Fruit fly (Drosophila melanogaster) whole organism, embryonic: ENCODE results near the gene Enoph.

Experiments used
- CG11456 ChIP-seq: fragments of 200-800 bp; sonication (Bioruptor generic); IDR thresholded peaks from 3 replicates; pipeline ENCODE4 v1.3.6; 2022; ENCODE audit warnings: missing biosample characterization, missing genetic modification characterization
- CG11696 ChIP-seq: fragments of 200-800 bp; sonication (Bioruptor generic); IDR thresholded peaks from 2 replicates; pipeline ENCODE4 v1.3.6; 2022; ENCODE audit warnings: missing biosample characterization, missing genetic modification characterization
- CG12104 ChIP-seq: fragments of 200-800 bp; sonication (Bioruptor generic); optimal IDR thresholded peaks from 3 replicates; lab custom pipeline; 2016; ENCODE audit warnings: missing biosample characterization, missing genetic modification characterization
- CG12155 ChIP-seq: fragments of 200-800 bp; sonication (Bioruptor generic); optimal IDR thresholded peaks from 3 replicates; lab custom pipeline; 2016; ENCODE audit warnings: missing biosample characterization, missing genetic modification characterization
- CG12391 ChIP-seq: fragments of 200-800 bp; sonication (Bioruptor generic); optimal IDR thresholded peaks from 3 replicates; lab custom pipeline; 2018; ENCODE audit warnings: missing biosample characterization, mild to moderate bottlenecking, missing genetic modification characterization, moderate library complexity
- CG14050 ChIP-seq: fragments of 200-800 bp; sonication (Bioruptor generic); IDR thresholded peaks from 3 replicates; pipeline ENCODE4 v1.3.6; 2022; ENCODE audit warnings: missing biosample characterization, missing genetic modification characterization
- CG1647 ChIP-seq: fragments of 200-800 bp; sonication (Bioruptor generic); optimal IDR thresholded peaks from 3 replicates; lab custom pipeline; 2016; ENCODE audit warnings: missing biosample characterization, missing genetic modification characterization
- CG16863 ChIP-seq: fragments of 200-800 bp; sonication (Bioruptor generic); optimal IDR thresholded peaks from 3 replicates; lab custom pipeline; 2016; ENCODE audit warnings: missing biosample characterization, missing genetic modification characterization
- CG17802 ChIP-seq: fragments of 200-800 bp; sonication (Bioruptor generic); optimal IDR thresholded peaks from 2 replicates; lab custom pipeline; 2018; ENCODE audit warnings: missing biosample characterization, mild to moderate bottlenecking, missing genetic modification characterization, moderate library complexity
- CG18011 ChIP-seq: fragments of 200-800 bp; sonication (Bioruptor generic); optimal IDR thresholded peaks from 2 replicates; lab custom pipeline; 2017; ENCODE audit warnings: missing biosample characterization, missing genetic modification characterization, mild to moderate bottlenecking, moderate library complexity, missing genotype
- CG2116 ChIP-seq: fragments of 200-800 bp; sonication (Bioruptor generic); optimal IDR thresholded peaks from 3 replicates; lab custom pipeline; 2018; ENCODE audit warnings: missing biosample characterization, mild to moderate bottlenecking, missing genetic modification characterization
- CG2120 ChIP-seq: fragments of 200-800 bp; sonication (Bioruptor generic); optimal IDR thresholded peaks from 3 replicates; lab custom pipeline; 2016; ENCODE audit warnings: missing biosample characterization, missing genetic modification characterization
- CG33213 ChIP-seq: fragments of 200-800 bp; sonication (Bioruptor generic); optimal IDR thresholded peaks from 3 replicates; lab custom pipeline; 2016; ENCODE audit warnings: missing biosample characterization, missing genetic modification characterization
- CG34422 ChIP-seq: fragments of 200-800 bp; sonication (Bioruptor generic); IDR thresholded peaks from 3 replicates; pipeline ENCODE4 v1.3.6; 2022; ENCODE audit warnings: missing biosample characterization, missing genetic modification characterization
- CG5953 ChIP-seq: fragments of 200-800 bp; sonication (Bioruptor generic); IDR thresholded peaks from 2 replicates; pipeline ENCODE4 v1.3.6; 2022; ENCODE audit warnings: missing biosample characterization, missing genetic modification characterization
- CG6654 ChIP-seq: fragments of 200-800 bp; sonication (Bioruptor generic); optimal IDR thresholded peaks from 2 replicates; lab custom pipeline; 2017; ENCODE audit warnings: missing biosample characterization, mild to moderate bottlenecking, missing genetic modification characterization
- CG7556 ChIP-seq: fragments of 200-800 bp; sonication (Bioruptor generic); optimal IDR thresholded peaks from 2 replicates; lab custom pipeline; 2017; ENCODE audit warnings: missing biosample characterization, mild to moderate bottlenecking, missing genetic modification characterization
- CG7745 ChIP-seq: fragments of 200-800 bp; sonication (Bioruptor generic); optimal IDR thresholded peaks from 2 replicates; lab custom pipeline; 2018; ENCODE audit warnings: missing biosample characterization, mild to moderate bottlenecking, missing genetic modification characterization, moderate library complexity
- CG7928 ChIP-seq: fragments of 200-800 bp; sonication (Bioruptor generic); optimal IDR thresholded peaks from 2 replicates; lab custom pipeline; 2017; ENCODE audit warnings: missing biosample characterization, mild to moderate bottlenecking, missing genetic modification characterization
- CG8388 ChIP-seq: fragments of 200-800 bp; sonication (Bioruptor generic); optimal IDR thresholded peaks from 2 replicates; lab custom pipeline; 2019; ENCODE audit warnings: missing biosample characterization, mild to moderate bottlenecking, missing genetic modification characterization, moderate library complexity
- CG8765 ChIP-seq: fragments of 200-800 bp; sonication (Bioruptor generic); IDR thresholded peaks from 2 replicates; pipeline ENCODE4 v1.3.6; 2022; ENCODE audit warnings: missing biosample characterization, missing genetic modification characterization
- HHEX ChIP-seq: fragments of 200-800 bp; sonication (Bioruptor generic); optimal IDR thresholded peaks from 3 replicates; lab custom pipeline; 2017; ENCODE audit warnings: missing biosample characterization, mild to moderate bottlenecking, missing genetic modification characterization, missing genetic modification reagents
- HLH3B ChIP-seq: fragments of 200-800 bp; sonication (Bioruptor generic); IDR thresholded peaks from 2 replicates; pipeline ENCODE4 v1.3.6; 2022; ENCODE audit warnings: missing biosample characterization, missing genetic modification characterization
- HmgZ ChIP-seq: fragments of 200-800 bp; sonication (Bioruptor generic); optimal IDR thresholded peaks from 2 replicates; lab custom pipeline; 2018; ENCODE audit warnings: missing biosample characterization, mild to moderate bottlenecking, missing genetic modification characterization
- Hr78 ChIP-seq, 2 experiments: fragments of 200-800 bp in 1 of 2; fragments of >200 bp in 1 of 2; sonication (Bioruptor generic) in 1 of 2; optimal IDR thresholded peaks; 2 replicates each; lab custom pipeline; 2017 to 2019; ENCODE audit warnings: missing biosample characterization in 2 of 2, missing genetic modification characterization in 2 of 2, mild to moderate bottlenecking in 1 of 2, moderate library complexity in 1 of 2
- Kr ChIP-seq: fragments of 200-800 bp; sonication (Bioruptor generic); optimal IDR thresholded peaks from 2 replicates; lab custom pipeline; 2017; ENCODE audit warnings: missing biosample characterization, mild to moderate bottlenecking, missing genetic modification characterization
- MBD-R2 ChIP-seq: fragments of 200-800 bp; sonication (Bioruptor generic); IDR thresholded peaks from 2 replicates; pipeline ENCODE4 v1.3.6; 2022; ENCODE audit warnings: missing biosample characterization, missing genetic modification characterization
- NC2α ChIP-seq: fragments of 200-800 bp; sonication (Bioruptor generic); optimal IDR thresholded peaks from 2 replicates; lab custom pipeline; 2016; ENCODE audit warnings: missing biosample characterization, missing genetic modification characterization
- NC2β ChIP-seq: fragments of 200-800 bp; sonication (Bioruptor generic); optimal IDR thresholded peaks from 2 replicates; lab custom pipeline; 2016; ENCODE audit warnings: missing biosample characterization, missing genetic modification characterization
- Nf-YA ChIP-seq: fragments of 200-800 bp; sonication (Bioruptor generic); IDR thresholded peaks from 2 replicates; pipeline ENCODE4 v1.3.6; 2022; ENCODE audit warnings: missing biosample characterization, missing genetic modification characterization
- Ravus ChIP-seq: fragments of 200-800 bp; sonication (Bioruptor generic); IDR thresholded peaks from 2 replicates; pipeline ENCODE4 v1.3.6; 2022; ENCODE audit warnings: missing biosample characterization, missing genetic modification characterization
- Rfx ChIP-seq: fragments of 200-800 bp; sonication (Bioruptor generic); IDR thresholded peaks from 2 replicates; pipeline ENCODE4 v1.3.6; 2022; ENCODE audit warnings: missing biosample characterization, missing genetic modification characterization
- Side ChIP-seq: fragments of 200-800 bp; sonication (Bioruptor generic); optimal IDR thresholded peaks from 2 replicates; lab custom pipeline; 2016; ENCODE audit warnings: missing biosample characterization, missing genetic modification characterization
- Sin3A ChIP-seq: fragments of >200 bp; optimal IDR thresholded peaks from 2 replicates; lab custom pipeline; 2018
- TFAM ChIP-seq: fragments of 200-800 bp; sonication (Bioruptor generic); optimal IDR thresholded peaks from 2 replicates; lab custom pipeline; 2017; ENCODE audit warnings: missing biosample characterization, missing genetic modification characterization, inconsistent platforms
- Vsx1 ChIP-seq: fragments of 200-800 bp; sonication (Bioruptor generic); optimal IDR thresholded peaks from 2 replicates; lab custom pipeline; 2017; ENCODE audit warnings: missing biosample characterization, mild to moderate bottlenecking, missing genetic modification characterization, missing genetic modification reagents
- Xrp1 ChIP-seq: fragments of 200-800 bp; sonication (Bioruptor generic); IDR thresholded peaks from 2 replicates; pipeline ENCODE4 v1.3.6; 2022; ENCODE audit warnings: missing biosample characterization, missing genetic modification characterization
- abd-A ChIP-seq: fragments of 200-800 bp; sonication (Bioruptor generic); optimal IDR thresholded peaks from 3 replicates; lab custom pipeline; 2019; ENCODE audit warnings: missing biosample characterization, mild to moderate bottlenecking, missing genetic modification characterization, moderate library complexity
- crol ChIP-seq: fragments of 200-800 bp; sonication (Bioruptor generic); IDR thresholded peaks from 2 replicates; pipeline ENCODE4 v1.3.6; 2022; ENCODE audit warnings: missing biosample characterization, missing genetic modification characterization
- eve ChIP-seq, 2 experiments: fragments of >200 bp; optimal IDR thresholded peaks; 2 replicates each; lab custom pipeline; 2017; ENCODE audit warnings: missing biosample characterization in 2 of 2, missing genetic modification characterization in 2 of 2
- ewg ChIP-seq: fragments of 200-800 bp; sonication (Bioruptor generic); optimal IDR thresholded peaks from 3 replicates; lab custom pipeline; 2017; ENCODE audit warnings: mild to moderate bottlenecking, missing biosample characterization, missing genetic modification reagents, missing genetic modification characterization
- fu2 ChIP-seq: fragments of 200-800 bp; sonication (Bioruptor generic); optimal IDR thresholded peaks from 2 replicates; lab custom pipeline; 2016; ENCODE audit warnings: missing biosample characterization, missing genetic modification characterization
- hkb ChIP-seq, 2 experiments: fragments of 200-800 bp in 1 of 2; fragments of >200 bp in 1 of 2; sonication (Bioruptor generic) in 1 of 2; IDR thresholded peaks in 1 of 2; optimal IDR thresholded peaks in 1 of 2; 2 replicates each; pipeline versions ENCODE4 v1.3.6 to Lab custom; 2017 to 2022; ENCODE audit warnings: missing biosample characterization in 1 of 2, missing genetic modification characterization in 1 of 2
- jumu ChIP-seq: fragments of 200-800 bp; sonication (Bioruptor generic); optimal IDR thresholded peaks from 3 replicates; lab custom pipeline; 2016; ENCODE audit warnings: missing biosample characterization, missing genetic modification characterization
- maf-S ChIP-seq: fragments of 200-800 bp; sonication (Bioruptor generic); optimal IDR thresholded peaks from 2 replicates; lab custom pipeline; 2016; ENCODE audit warnings: missing biosample characterization, missing genetic modification characterization
- nerfin-1 ChIP-seq: fragments of 200-800 bp; sonication (Bioruptor generic); optimal IDR thresholded peaks from 3 replicates; lab custom pipeline; 2019; ENCODE audit warnings: missing biosample characterization, mild to moderate bottlenecking, missing genetic modification characterization, moderate library complexity
- sens ChIP-seq: fragments of 200-800 bp; sonication (Bioruptor generic); peaks from one replicate; lab custom pipeline; 2016; ENCODE audit warnings: missing biosample characterization, missing genetic modification characterization
- sna ChIP-seq: fragments of 200-800 bp; sonication (Bioruptor generic); IDR thresholded peaks from 2 replicates; pipeline ENCODE4 v1.3.6; 2022; ENCODE audit warnings: missing biosample characterization, missing genetic modification characterization; ENCODE audit not compliant: partially characterized antibody
- stc ChIP-seq: fragments of 200-800 bp; sonication (Bioruptor generic); IDR thresholded peaks from 2 replicates; pipeline ENCODE4 v1.3.6; 2022; ENCODE audit warnings: missing biosample characterization, missing genetic modification characterization
- tin ChIP-seq: fragments of 200-800 bp; sonication (Bioruptor generic); optimal IDR thresholded peaks from 3 replicates; lab custom pipeline; 2016; ENCODE audit warnings: missing biosample characterization, missing genetic modification characterization
- zf30C ChIP-seq: fragments of 200-800 bp; sonication (Bioruptor generic); optimal IDR thresholded peaks from 3 replicates; lab custom pipeline; 2018; ENCODE audit warnings: missing biosample characterization, mild to moderate bottlenecking, missing genetic modification characterization

Gene Enoph

DNA sequence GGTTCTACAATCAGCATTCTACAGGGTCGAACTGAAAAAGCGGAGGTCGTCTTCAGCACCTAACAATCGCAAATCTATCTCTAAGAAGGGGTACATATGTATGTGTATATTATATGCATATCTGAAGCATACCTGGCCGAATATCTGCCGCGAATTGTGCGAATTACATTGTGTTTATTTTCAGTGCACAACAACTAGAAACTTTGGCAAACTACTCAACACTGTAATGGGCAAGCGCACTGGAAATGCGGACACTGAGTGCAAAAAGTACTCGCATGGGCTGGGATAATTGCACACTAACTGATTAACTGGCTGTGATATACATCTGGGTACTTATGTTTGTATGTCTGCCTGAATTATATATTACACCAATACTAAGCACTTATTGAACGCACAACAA lies 14.3 kb upstream of the Enoph start (continued):
- no peak for TF ChIP-seq Nf-YA
- TF ChIP-seq Vsx1 (GFP tag; lab: Kevin White, UChicago) = no peak
- peak; percentile 2 for TF ChIP-seq CG16863 (GFP tag; lab: Kevin White, UChicago)
- TF ChIP-seq CG6654 (GFP tag; lab: Kevin White, UChicago) = no peak
- TF ChIP-seq eve (GFP tag; optimal IDR thresholded peaks at IDR 0.05; lab: Kevin White, UChicago) = no peak
- TF ChIP-seq fu2 (GFP tag; lab: Kevin White, UChicago) = no peak
- peak; percentile 10 for TF ChIP-seq CG2120
- no peak for TF ChIP-seq CG7745 (tag; lab: Kevin White, UChicago)
- TF ChIP-seq NC2α = no peak
- no peak for TF ChIP-seq Ravus (GFP tag; lab: Robert Waterston, UW)
- TF ChIP-seq Hr78 (GFP tag; optimal IDR thresholded peaks at IDR 0.05; lab: Kevin White, UChicago) = no peak
- no peak for TF ChIP-seq abd-A (tag; lab: Kevin White, UChicago)
- TF ChIP-seq crol (GFP tag; lab: Robert Waterston, UW) = no peak
- no peak for TF ChIP-seq CG11456 (GFP tag; lab: Robert Waterston, UW)
- TF ChIP-seq Rfx (GFP tag; lab: Robert Waterston, UW) = peak; percentile 45; the same call in 1 of the 2 replicates
- no peak for TF ChIP-seq CG1647
- 0 out of 2 replicates have a peak, but pooled peaks have one; percentile 5 for TF ChIP-seq HLH3B
- TF ChIP-seq hkb (optimal IDR thresholded peaks at IDR 0.05; lab: Kevin White, UChicago) = no peak
- 0 out of 2 replicates have a peak, but pooled peaks have one; percentile 38 for TF ChIP-seq hkb (GFP tag; IDR thresholded peaks at IDR 0.05; lab: Robert Waterston, UW)
- TF ChIP-seq CG5953 (GFP tag; lab: Robert Waterston, UW) = no peak
- TF ChIP-seq CG12104 (GFP tag; lab: Kevin White, UChicago) = no peak
- TF ChIP-seq CG17802 (tag; lab: Kevin White, UChicago) = no peak
- peak; percentile 25 for TF ChIP-seq HHEX (GFP tag; lab: Kevin White, UChicago)
- peak; percentile 17 for TF ChIP-seq Side (GFP tag; lab: Kevin White, UChicago)
- TF ChIP-seq CG34422 (GFP tag; lab: Robert Waterston, UW) = 0 out of 3 replicates have a peak, but pooled peaks have one; percentile 43
- no peak for TF ChIP-seq CG12391 (tag; lab: Kevin White, UChicago)
- peak; percentile 25 for TF ChIP-seq CG12155 (GFP tag; lab: Kevin White, UChicago)
- peak; percentile 99 for TF ChIP-seq CG8388 (GFP tag; lab: Kevin White, UChicago)
- 0 out of 2 replicates have a peak, but pooled peaks have one; percentile 36 for TF ChIP-seq MBD-R2
- TF ChIP-seq nerfin-1 (tag; lab: Kevin White, UChicago) = no peak
- no peak for TF ChIP-seq Kr (GFP tag; lab: Kevin White, UChicago)
- TF ChIP-seq CG7556 (GFP tag; lab: Kevin White, UChicago) = peak; percentile 7
- TF ChIP-seq maf-S = no peak
- peak; percentile 9 for TF ChIP-seq jumu (GFP tag; lab: Kevin White, UChicago)
- TF ChIP-seq CG2116 (GFP tag; lab: Kevin White, UChicago) = no peak
- peak; percentile 60 for TF ChIP-seq Xrp1
- no peak for TF ChIP-seq CG18011 (GFP tag; lab: Kevin White, UChicago)
- TF ChIP-seq CG14050 (GFP tag; lab: Robert Waterston, UW) = no peak
- peak; percentile 61 for TF ChIP-seq sens (GFP tag; lab: Kevin White, UChicago)
- peak; percentile 13 for TF ChIP-seq tin (GFP tag; lab: Kevin White, UChicago)
- TF ChIP-seq sna (GFP tag; lab: Robert Waterston, UW) = no peak
- peak; percentile 44; the same call in 1 of the 2 replicates for TF ChIP-seq CG11696 (GFP tag; lab: Robert Waterston, UW)
- TF ChIP-seq CG33213 (GFP tag; lab: Kevin White, UChicago) = peak; percentile 11
- TF ChIP-seq TFAM (GFP tag; lab: Kevin White, UChicago) = no peak
- peak; percentile 89 for TF ChIP-seq ewg (GFP tag; lab: Kevin White, UChicago)
- no peak for TF ChIP-seq CG7928 (GFP tag; lab: Kevin White, UChicago)
- peak; percentile 84 for TF ChIP-seq zf30C (GFP tag; lab: Kevin White, UChicago)
- TF ChIP-seq CG8765 (GFP tag; lab: Robert Waterston, UW) = no peak
- no peak for TF ChIP-seq NC2β
- TF ChIP-seq Sin3A (lab: Kevin White, UChicago) = no peak
- TF ChIP-seq HmgZ (tag; lab: Kevin White, UChicago) = peak; percentile 24
- TF ChIP-seq stc (GFP tag; lab: Robert Waterston, UW) = 0 out of 2 replicates have a peak, but pooled peaks have one; percentile 19
